Worm (Caenorhabditis elegans) whole organism, L4 larva: ENCODE measurements around the gene sre-43.
A peak's percentile ranks its signal among the peaks of the same experiment; 100 is the strongest.

ENCODE experiments used
- F49E8.2 ChIP-seq: sonication (generic microtip); optimal IDR thresholded peaks from 2 replicates; lab custom pipeline; 2016; ENCODE audit warnings: missing compliant biosample characterization, mild to moderate bottlenecking, missing genetic modification characterization, borderline replicate concordance
- T26A8.4 ChIP-seq: fragments of 200-800 bp; sonication (Bioruptor generic); IDR thresholded peaks from 2 replicates; pipeline ENCODE4 v1.3.6; 2022; ENCODE audit warnings: missing genetic modification characterization, missing compliant biosample characterization
- Y105C5A.15 ChIP-seq: fragments of 200-800 bp; sonication (Bioruptor generic); IDR thresholded peaks from 2 replicates; pipeline ENCODE4 v1.3.6; 2022; ENCODE audit warnings: missing genetic modification characterization, missing compliant biosample characterization
- Y5F2A.4 ChIP-seq: fragments of 200-800 bp; sonication (Bioruptor generic); optimal IDR thresholded peaks from 2 replicates; lab custom pipeline; 2018; ENCODE audit warnings: mild to moderate bottlenecking, missing genetic modification characterization, missing compliant biosample characterization
- Y75B8A.6 ChIP-seq: fragments of 200-800 bp; sonication (Bioruptor generic); IDR thresholded peaks from 2 replicates; pipeline ENCODE4 v1.3.6; 2022; ENCODE audit warnings: missing genetic modification reagents, missing genetic modification characterization, missing compliant biosample characterization
- ZK337.2 ChIP-seq: fragments of 200-800 bp; sonication (Bioruptor generic); IDR thresholded peaks from 2 replicates; pipeline ENCODE4 v1.3.6; 2022; ENCODE audit warnings: missing genetic modification reagents, missing genetic modification characterization, missing compliant biosample characterization
- aha-1 ChIP-seq: fragments of 150-350 bp; peaks from one replicate; lab custom pipeline; 2014; ENCODE audit warnings: missing biosample characterization, missing genetic modification characterization
- ceh-28 ChIP-seq: fragments of 150-350 bp; optimal IDR thresholded peaks from 2 replicates; lab custom pipeline; 2014; ENCODE audit warnings: missing biosample characterization, missing genetic modification reagents, missing genetic modification characterization
- ces-1 ChIP-seq: fragments of 150-350 bp; sonication (generic microtip); optimal IDR thresholded peaks from 4 replicates; lab custom pipeline; 2014; ENCODE audit warnings: missing biosample characterization, missing genetic modification reagents, missing genetic modification characterization
- ctbp-1 ChIP-seq: fragments of 200-800 bp; sonication (Bioruptor generic); IDR thresholded peaks from 2 replicates; pipeline ENCODE4 v1.3.6; 2022; ENCODE audit warnings: missing genetic modification reagents, missing genetic modification characterization, missing compliant biosample characterization
- daf-12 ChIP-seq: fragments of 150-350 bp; optimal IDR thresholded peaks from 2 replicates; lab custom pipeline; 2014; ENCODE audit warnings: missing biosample characterization, missing genetic modification reagents, missing genetic modification characterization
- daf-19 ChIP-seq: fragments of 200-800 bp; sonication (Bioruptor generic); conservative IDR thresholded peaks from 2 replicates; pipeline ENCODE4 v1.3.6; 2022; ENCODE audit warnings: missing genetic modification characterization, missing compliant biosample characterization
- dmd-8 ChIP-seq: fragments of 200-800 bp; sonication (Bioruptor generic); IDR thresholded peaks from 2 replicates; pipeline ENCODE4 v1.3.6; 2022; ENCODE audit warnings: missing genetic modification characterization, missing compliant biosample characterization
- dmd-9 ChIP-seq: fragments of 200-800 bp; sonication (Bioruptor generic); IDR thresholded peaks from 2 replicates; pipeline ENCODE4 v1.3.6; 2022; ENCODE audit warnings: missing genetic modification reagents, missing genetic modification characterization, missing compliant biosample characterization
- gei-8 ChIP-seq: fragments of 200-800 bp; sonication (Bioruptor generic); optimal IDR thresholded peaks from 2 replicates; lab custom pipeline; 2018; ENCODE audit warnings: mild to moderate bottlenecking, missing genetic modification characterization, missing compliant biosample characterization
- hlh-11 ChIP-seq: fragments of 200-800 bp; sonication (Bioruptor generic); optimal IDR thresholded peaks from 2 replicates; lab custom pipeline; 2018; ENCODE audit warnings: mild to moderate bottlenecking, missing genetic modification characterization, missing compliant biosample characterization
- hlh-30 ChIP-seq: sonication (generic microtip); optimal IDR thresholded peaks from 2 replicates; lab custom pipeline; 2017; ENCODE audit warnings: antibody characterized with exemption, mild to moderate bottlenecking, missing genetic modification characterization, missing compliant biosample characterization; ENCODE audit not compliant: insufficient read depth
- lin-1 ChIP-seq: fragments of 200-800 bp; sonication (Bioruptor generic); IDR thresholded peaks from 2 replicates; pipeline ENCODE4 v1.3.6; 2022; ENCODE audit warnings: missing genetic modification reagents, missing genetic modification characterization, missing compliant biosample characterization
- lin-29 ChIP-seq: fragments of 200-800 bp; sonication (Bioruptor generic); IDR thresholded peaks from 2 replicates; pipeline ENCODE4 v1.3.6; 2022; ENCODE audit warnings: missing genetic modification reagents, missing genetic modification characterization, missing compliant biosample characterization
- lin-38 ChIP-seq: fragments of 200-800 bp; sonication (Bioruptor generic); IDR thresholded peaks from 2 replicates; pipeline ENCODE4 v1.3.6; 2022; ENCODE audit warnings: missing genetic modification reagents, missing genetic modification characterization, missing compliant biosample characterization
- lin-39 ChIP-seq: fragments of 150-350 bp; optimal IDR thresholded peaks from 2 replicates; lab custom pipeline; 2014; ENCODE audit warnings: missing biosample characterization, missing genetic modification reagents, missing genetic modification characterization
- lir-3 ChIP-seq: sonication (generic microtip); optimal IDR thresholded peaks from 2 replicates; lab custom pipeline; 2016; ENCODE audit warnings: mild to moderate bottlenecking, missing genetic modification characterization, missing compliant biosample characterization
- mdl-1 ChIP-seq, 2 experiments: fragments of 150-350 bp in 1 of 2; sonication (generic microtip) in 1 of 2; optimal IDR thresholded peaks; 2 replicates each; lab custom pipeline; 2014 to 2017; ENCODE audit warnings: missing biosample characterization in 2 of 2, missing genetic modification characterization in 2 of 2
- mes-2 ChIP-seq: sonication (generic microtip); optimal IDR thresholded peaks from 2 replicates; lab custom pipeline; 2016; ENCODE audit warnings: missing genotype, mild to moderate bottlenecking, missing genetic modification characterization, missing compliant biosample characterization; ENCODE audit not compliant: poor library complexity, severe bottlenecking
- mxl-2 ChIP-seq: fragments of 200-800 bp; sonication (Bioruptor generic); conservative IDR thresholded peaks from 2 replicates; pipeline ENCODE4 v1.3.6; 2022; ENCODE audit warnings: missing genetic modification reagents, missing genetic modification characterization, missing compliant biosample characterization
- mxl-3 ChIP-seq: fragments of 200-800 bp; sonication (Bioruptor generic); optimal IDR thresholded peaks from 2 replicates; lab custom pipeline; 2018; ENCODE audit warnings: mild to moderate bottlenecking, missing genetic modification characterization, missing compliant biosample characterization
- nhr-10 ChIP-seq: fragments of 150-350 bp; optimal IDR thresholded peaks from 2 replicates; lab custom pipeline; 2014; ENCODE audit warnings: missing biosample characterization, missing genetic modification characterization
- nhr-102 ChIP-seq: sonication (generic microtip); optimal IDR thresholded peaks from 2 replicates; lab custom pipeline; 2016; ENCODE audit warnings: mild to moderate bottlenecking, missing genetic modification characterization, moderate library complexity, missing compliant biosample characterization
- nhr-111 ChIP-seq: fragments of 200-800 bp; sonication (Bioruptor generic); optimal IDR thresholded peaks from 2 replicates; lab custom pipeline; 2018; ENCODE audit warnings: mild to moderate bottlenecking, missing genetic modification characterization, missing compliant biosample characterization
- nhr-25 ChIP-seq: sonication (generic microtip); optimal IDR thresholded peaks from 2 replicates; lab custom pipeline; 2017; ENCODE audit warnings: missing genetic modification characterization, mild to moderate bottlenecking, missing compliant biosample characterization, antibody characterized with exemption, moderate library complexity, borderline replicate concordance; ENCODE audit not compliant: insufficient read depth
- nhr-48 ChIP-seq: sonication (generic microtip); optimal IDR thresholded peaks from 2 replicates; lab custom pipeline; 2016; ENCODE audit warnings: mild to moderate bottlenecking, missing genetic modification characterization, missing compliant biosample characterization
- nhr-6 ChIP-seq: fragments of 150-350 bp; optimal IDR thresholded peaks from 2 replicates; lab custom pipeline; 2014; ENCODE audit warnings: missing biosample characterization, missing genetic modification characterization
- nhr-77 ChIP-seq: fragments of 150-350 bp; optimal IDR thresholded peaks from 2 replicates; lab custom pipeline; 2014; ENCODE audit warnings: missing biosample characterization, missing genetic modification characterization
- pha-4 ChIP-seq, 2 experiments: fragments of 150-350 bp in 1 of 2; fragments of 200-800 bp in 1 of 2; sonication (Bioruptor generic) in 1 of 2; IDR thresholded peaks in 1 of 2; optimal IDR thresholded peaks in 1 of 2; 2 replicates each; pipeline versions ENCODE4 v1.3.6 to Lab custom; 2014 to 2022; ENCODE audit warnings: missing genetic modification characterization in 2 of 2, missing genetic modification reagents in 2 of 2, missing biosample characterization in 1 of 2, missing compliant biosample characterization in 1 of 2
- saeg-2 ChIP-seq: fragments of 200-800 bp; sonication (Bioruptor generic); IDR thresholded peaks from 2 replicates; pipeline ENCODE4 v1.3.6; 2022; ENCODE audit warnings: missing genetic modification reagents, missing genetic modification characterization, missing compliant biosample characterization
- sdz-12 ChIP-seq: fragments of 200-800 bp; sonication (Bioruptor generic); optimal IDR thresholded peaks from 2 replicates; lab custom pipeline; 2018; ENCODE audit warnings: mild to moderate bottlenecking, missing genetic modification characterization, missing compliant biosample characterization
- set-16 ChIP-seq: fragments of 200-800 bp; sonication (Bioruptor generic); IDR thresholded peaks from 2 replicates; pipeline ENCODE4 v1.3.6; 2022; ENCODE audit warnings: missing genetic modification reagents, missing genetic modification characterization, missing compliant biosample characterization
- snpc-4 ChIP-seq: fragments of 150-350 bp; optimal IDR thresholded peaks from 2 replicates; lab custom pipeline; 2014; ENCODE audit warnings: missing biosample characterization, missing genetic modification characterization
- spr-1 ChIP-seq: sonication (generic microtip); optimal IDR thresholded peaks from 2 replicates; lab custom pipeline; 2016; ENCODE audit warnings: mild to moderate bottlenecking, missing genetic modification characterization, missing compliant biosample characterization
- spr-3 ChIP-seq: fragments of 200-800 bp; sonication (Bioruptor generic); optimal IDR thresholded peaks from 2 replicates; lab custom pipeline; 2018; ENCODE audit warnings: mild to moderate bottlenecking, missing genetic modification characterization, missing compliant biosample characterization
- tra-1 ChIP-seq: fragments of 200-800 bp; sonication (Bioruptor generic); IDR thresholded peaks from 2 replicates; pipeline ENCODE4 v1.3.6; 2022; ENCODE audit warnings: missing genetic modification reagents, missing genetic modification characterization, missing compliant biosample characterization
- unc-130 ChIP-seq: sonication (generic microtip); optimal IDR thresholded peaks from 2 replicates; lab custom pipeline; 2016; ENCODE audit warnings: missing genetic modification reagents, missing genetic modification characterization, missing compliant biosample characterization
- unc-39 ChIP-seq: sonication (generic microtip); optimal IDR thresholded peaks from 2 replicates; lab custom pipeline; 2017; ENCODE audit warnings: missing biosample characterization, missing genetic modification characterization
- unc-62 ChIP-seq, 3 experiments: fragments of 150-350 bp in 1 of 3; sonication (generic microtip); optimal IDR thresholded peaks in 2 of 3; peaks in 1 of 3; 1 replicate in 1 of 3; 2 replicates in 2 of 3; lab custom pipeline; 2014 to 2017; ENCODE audit warnings: missing biosample characterization in 3 of 3, missing genetic modification characterization in 3 of 3, missing genetic modification reagents in 3 of 3, missing genotype in 1 of 3
- vab-7 ChIP-seq: fragments of 200-800 bp; sonication (Bioruptor generic); IDR thresholded peaks from 2 replicates; pipeline ENCODE4 v1.3.6; 2022; ENCODE audit warnings: missing genetic modification reagents, missing genetic modification characterization, missing compliant biosample characterization
- zfp-3 ChIP-seq: fragments of 200-800 bp; sonication (Bioruptor generic); conservative IDR thresholded peaks from 2 replicates; pipeline ENCODE4 v1.3.6; 2022; ENCODE audit warnings: missing genetic modification reagents, missing genetic modification characterization, missing compliant biosample characterization
- zip-2 ChIP-seq: fragments of 150-350 bp; optimal IDR thresholded peaks from 2 replicates; lab custom pipeline; 2014; ENCODE audit warnings: missing biosample characterization, missing genetic modification characterization

Gene sre-43

ce11 chrII:13968979-13969378, at the start of gene sre-43:
Gene sre-43 (minus strand): TSS chrII:13969079.
- TF ChIP-seq lin-29 = no peak
- no peak for TF ChIP-seq tra-1 (GFP tag; lab: Robert Waterston, UW)
- no peak for TF ChIP-seq unc-39
- TF ChIP-seq saeg-2 (GFP tag; lab: Robert Waterston, UW) = no peak
- TF ChIP-seq, all 104 proteins: peak for 0

ce11 chrII:14018192-14018591, 49.3 kb upstream of the sre-43 start:
- TF ChIP-seq zfp-3 (GFP tag; lab: Robert Waterston, UW) (peak; percentile 64; the same call in 1 of the 2 replicates), nhr-77 (peak; percentile 70), mdl-1 (tag; optimal IDR thresholded peaks at IDR 0.05; lab: Kevin White, UChicago) (peak in 1 of 2 experiments; percentile 56), zip-2 (tag; lab: Kevin White, UChicago) (peak; percentile 56), nhr-6 (tag; lab: Kevin White, UChicago) (peak; percentile 37), sdz-12 (GFP tag; lab: Kevin White, UChicago) (peak; percentile 49), ces-1 (no peak), nhr-102 (tag; lab: Kevin White, UChicago) (peak; percentile 78), hlh-30 (tag; lab: Kevin White, UChicago) (peak; percentile 81), pha-4 (GFP tag; IDR thresholded peaks at IDR 0.05; lab: Robert Waterston, UW) (peak; percentile 66), pha-4 (tag; optimal IDR thresholded peaks at IDR 0.05; lab: Kevin White, UChicago) (no peak), vab-7 (GFP tag; lab: Robert Waterston, UW) (peak; percentile 44; the same call in 1 of the 2 replicates), Y75B8A.6 (no peak), ceh-28 (tag; lab: Kevin White, UChicago) (no peak), aha-1 (tag; lab: Kevin White, UChicago) (peak; percentile 1), Y105C5A.15 (no peak), lin-38 (GFP tag; lab: Robert Waterston, UW) (peak; percentile 84), spr-1 (peak; percentile 80), dmd-8 (GFP tag; lab: Robert Waterston, UW) (no peak), daf-19 (GFP tag; lab: Robert Waterston, UW) (no peak), F49E8.2 (peak; percentile 94), spr-3 (GFP tag; lab: Kevin White, UChicago) (peak; percentile 77), saeg-2 (GFP tag; lab: Robert Waterston, UW) (0 out of 2 replicates have a peak, but pooled peaks have one; percentile 69), Y5F2A.4 (GFP tag; lab: Kevin White, UChicago) (peak; percentile 44), ZK337.2 (GFP tag; lab: Robert Waterston, UW) (no peak), unc-130 (GFP tag; lab: Kevin White, UChicago) (peak; percentile 71), lin-39 (tag; lab: Kevin White, UChicago) (no peak), nhr-25 (tag; lab: Kevin White, UChicago) (peak; percentile 65), mxl-3 (peak; percentile 66), ctbp-1 (GFP tag; lab: Robert Waterston, UW) (peak; percentile 71), snpc-4 (tag; lab: Kevin White, UChicago) (peak; percentile 98), nhr-48 (peak; percentile 74), mes-2 (tag; lab: Kevin White, UChicago) (peak; percentile 73), nhr-10 (tag; lab: Kevin White, UChicago) (no peak), lin-1 (GFP tag; lab: Robert Waterston, UW) (peak; percentile 53; the same call in 1 of the 2 replicates), T26A8.4 (GFP tag; lab: Robert Waterston, UW) (peak; percentile 87), unc-62 (GFP tag; optimal IDR thresholded peaks at IDR 0.05 in 1 of 2; lab: Kevin White, UChicago) (no peak), unc-62 (tag; optimal IDR thresholded peaks at IDR 0.05; lab: Kevin White, UChicago) (no peak), nhr-111 (peak; percentile 19), mxl-2 (GFP tag; lab: Robert Waterston, UW) (no peak), set-16 (GFP tag; lab: Robert Waterston, UW) (peak; percentile 53), lir-3 (tag; lab: Kevin White, UChicago) (peak; percentile 35), daf-12 (tag; lab: Kevin White, UChicago) (no peak), hlh-11 (tag; lab: Kevin White, UChicago) (peak; percentile 84), gei-8 (GFP tag; lab: Kevin White, UChicago) (peak; percentile 45), dmd-9 (GFP tag; lab: Robert Waterston, UW) (no peak)
